Fruit fly (Drosophila melanogaster) whole organism, embryonic: ENCODE measurements around the gene Crz.

Source experiments
- ATbp ChIP-seq: fragments of 200-800 bp; sonication (Bioruptor generic); optimal IDR thresholded peaks from 2 replicates; lab custom pipeline; 2017; ENCODE audit warnings: missing biosample characterization, mild to moderate bottlenecking, missing genetic modification characterization, missing genetic modification reagents
- Abd-B ChIP-seq: fragments of 200-800 bp; sonication (Bioruptor generic); optimal IDR thresholded peaks from 2 replicates; lab custom pipeline; 2018; ENCODE audit warnings: missing biosample characterization, mild to moderate bottlenecking, missing genetic modification characterization, moderate library complexity
- Adf1 ChIP-seq: fragments of 200-800 bp; sonication (Bioruptor generic); IDR thresholded peaks from 2 replicates; pipeline ENCODE4 v1.3.6; 2022; ENCODE audit warnings: missing biosample characterization, missing genetic modification characterization
- Antp ChIP-seq: fragments of 200-800 bp; sonication (Bioruptor generic); optimal IDR thresholded peaks from 3 replicates; lab custom pipeline; 2016; ENCODE audit warnings: missing biosample characterization, missing genetic modification characterization
- C15 ChIP-seq: fragments of 200-800 bp; sonication (Bioruptor generic); IDR thresholded peaks from 3 replicates; pipeline ENCODE4 v1.3.6; 2022; ENCODE audit warnings: missing biosample characterization, missing genetic modification characterization
- CG12299 ChIP-seq: fragments of 200-800 bp; sonication (Bioruptor generic); optimal IDR thresholded peaks from 2 replicates; lab custom pipeline; 2018; ENCODE audit warnings: missing biosample characterization, mild to moderate bottlenecking, missing genetic modification characterization
- CG13123 ChIP-seq: fragments of 200-800 bp; sonication (Bioruptor generic); optimal IDR thresholded peaks from 2 replicates; lab custom pipeline; 2016; ENCODE audit warnings: missing biosample characterization, missing genetic modification characterization
- CG2129 ChIP-seq: fragments of 200-800 bp; sonication (Bioruptor generic); IDR thresholded peaks from 2 replicates; pipeline ENCODE4 v1.3.6; 2022; ENCODE audit warnings: missing biosample characterization, missing genetic modification characterization; ENCODE audit not compliant: partially characterized antibody
- CG2875 ChIP-seq: fragments of 200-800 bp; sonication (Bioruptor generic); optimal IDR thresholded peaks from 2 replicates; lab custom pipeline; 2017; ENCODE audit warnings: missing biosample characterization, mild to moderate bottlenecking, missing genetic modification characterization, missing genetic modification reagents
- CG3065 ChIP-seq: fragments of 200-800 bp; sonication (Bioruptor generic); optimal IDR thresholded peaks from 2 replicates; lab custom pipeline; 2016; ENCODE audit warnings: missing biosample characterization, missing genetic modification characterization
- CG32532 ChIP-seq: fragments of 200-800 bp; sonication (Bioruptor generic); IDR thresholded peaks from 2 replicates; pipeline ENCODE4 v1.3.6; 2022; ENCODE audit warnings: missing biosample characterization, missing genetic modification characterization
- CG33213 ChIP-seq: fragments of 200-800 bp; sonication (Bioruptor generic); optimal IDR thresholded peaks from 3 replicates; lab custom pipeline; 2016; ENCODE audit warnings: missing biosample characterization, missing genetic modification characterization
- CG43689 ChIP-seq: fragments of 200-800 bp; sonication (Bioruptor generic); IDR thresholded peaks from 2 replicates; pipeline ENCODE4 v1.3.6; 2022; ENCODE audit warnings: missing biosample characterization, missing genetic modification characterization
- CG5245 ChIP-seq: fragments of 200-800 bp; sonication (Bioruptor generic); optimal IDR thresholded peaks from 3 replicates; lab custom pipeline; 2016; ENCODE audit warnings: missing biosample characterization, missing genetic modification characterization
- CG6654 ChIP-seq: fragments of 200-800 bp; sonication (Bioruptor generic); optimal IDR thresholded peaks from 2 replicates; lab custom pipeline; 2017; ENCODE audit warnings: missing biosample characterization, mild to moderate bottlenecking, missing genetic modification characterization
- CG6854 ChIP-seq: fragments of 200-800 bp; sonication (Bioruptor generic); optimal IDR thresholded peaks from 3 replicates; lab custom pipeline; 2017; ENCODE audit warnings: missing biosample characterization, mild to moderate bottlenecking, missing genetic modification characterization
- CG7963 ChIP-seq: fragments of 200-800 bp; sonication (Bioruptor generic); IDR thresholded peaks from 3 replicates; pipeline ENCODE4 v1.3.6; 2022; ENCODE audit warnings: missing biosample characterization, missing genetic modification characterization; ENCODE audit not compliant: partially characterized antibody
- CG8388 ChIP-seq: fragments of 200-800 bp; sonication (Bioruptor generic); optimal IDR thresholded peaks from 2 replicates; lab custom pipeline; 2019; ENCODE audit warnings: missing biosample characterization, mild to moderate bottlenecking, missing genetic modification characterization, moderate library complexity
- CG9727 ChIP-seq: fragments of 200-800 bp; sonication (Bioruptor generic); optimal IDR thresholded peaks from 3 replicates; lab custom pipeline; 2017; ENCODE audit warnings: missing biosample characterization, mild to moderate bottlenecking, missing genetic modification characterization
- Deaf1 ChIP-seq: fragments of 200-800 bp; optimal IDR thresholded peaks from 3 replicates; lab custom pipeline; 2019; ENCODE audit warnings: missing biosample characterization, mild to moderate bottlenecking, missing genetic modification characterization, moderate library complexity
- Gsc ChIP-seq: fragments of 200-800 bp; sonication (Bioruptor generic); IDR thresholded peaks from 2 replicates; pipeline ENCODE4 v1.3.6; 2022; ENCODE audit warnings: missing biosample characterization, missing genetic modification characterization
- Lhr ChIP-seq: fragments of 200-800 bp; sonication (Bioruptor generic); optimal IDR thresholded peaks from 3 replicates; lab custom pipeline; 2017; ENCODE audit warnings: mild to moderate bottlenecking, missing biosample characterization, missing genetic modification reagents, missing genetic modification characterization
- Lpt ChIP-seq: fragments of >200 bp; optimal IDR thresholded peaks from 2 replicates; lab custom pipeline; 2018; ENCODE audit warnings: missing biosample characterization, missing genetic modification characterization
- NfI ChIP-seq: fragments of 200-800 bp; sonication (Bioruptor generic); optimal IDR thresholded peaks from 3 replicates; lab custom pipeline; 2018; ENCODE audit warnings: missing biosample characterization, mild to moderate bottlenecking, missing genetic modification characterization, moderate library complexity
- Poxn ChIP-seq: fragments of 200-800 bp; sonication (Bioruptor generic); IDR thresholded peaks from 2 replicates; pipeline ENCODE4 v1.3.6; 2022; ENCODE audit warnings: missing biosample characterization, missing genetic modification characterization
- Rfx ChIP-seq: fragments of 200-800 bp; sonication (Bioruptor generic); IDR thresholded peaks from 2 replicates; pipeline ENCODE4 v1.3.6; 2022; ENCODE audit warnings: missing biosample characterization, missing genetic modification characterization
- aop ChIP-seq: fragments of 200-800 bp; sonication (Bioruptor generic); IDR thresholded peaks from 2 replicates; pipeline ENCODE4 v1.3.6; 2022; ENCODE audit warnings: missing biosample characterization, missing genetic modification characterization
- btn ChIP-seq: fragments of 200-800 bp; sonication (Bioruptor generic); optimal IDR thresholded peaks from 2 replicates; lab custom pipeline; 2016; ENCODE audit warnings: missing biosample characterization, missing genetic modification characterization
- croc ChIP-seq: fragments of 200-800 bp; sonication (Bioruptor generic); conservative IDR thresholded peaks from 3 replicates; pipeline ENCODE4 v1.3.6; 2022; ENCODE audit warnings: missing biosample characterization, missing genetic modification characterization
- cwo ChIP-seq: fragments of 200-800 bp; sonication (Bioruptor generic); optimal IDR thresholded peaks from 3 replicates; lab custom pipeline; 2017; ENCODE audit warnings: missing biosample characterization, missing genetic modification characterization, mild to moderate bottlenecking, moderate library complexity, missing genetic modification reagents
- dmrt99B ChIP-seq: fragments of 200-800 bp; sonication (Bioruptor generic); optimal IDR thresholded peaks from 2 replicates; lab custom pipeline; 2018; ENCODE audit warnings: missing biosample characterization, mild to moderate bottlenecking, missing genetic modification characterization, moderate library complexity
- fd64A ChIP-seq: fragments of 200-800 bp; sonication (Bioruptor generic); optimal IDR thresholded peaks from 3 replicates; lab custom pipeline; 2018; ENCODE audit warnings: missing biosample characterization, mild to moderate bottlenecking, missing genetic modification characterization
- fru ChIP-seq: fragments of >200 bp; optimal IDR thresholded peaks from 2 replicates; lab custom pipeline; 2017
- ftz-f1 ChIP-seq: fragments of 200-800 bp; sonication (Bioruptor generic); optimal IDR thresholded peaks from 2 replicates; lab custom pipeline; 2016; ENCODE audit warnings: missing biosample characterization, missing genetic modification characterization
- gem ChIP-seq: fragments of 200-800 bp; sonication (Bioruptor generic); optimal IDR thresholded peaks from 2 replicates; lab custom pipeline; 2019; ENCODE audit warnings: missing biosample characterization, mild to moderate bottlenecking, missing genetic modification characterization, moderate library complexity
- hkb ChIP-seq, 2 experiments: fragments of 200-800 bp in 1 of 2; fragments of >200 bp in 1 of 2; sonication (Bioruptor generic) in 1 of 2; IDR thresholded peaks in 1 of 2; optimal IDR thresholded peaks in 1 of 2; 2 replicates each; pipeline versions ENCODE4 v1.3.6 to Lab custom; 2017 to 2022; ENCODE audit warnings: missing biosample characterization in 1 of 2, missing genetic modification characterization in 1 of 2
- nau ChIP-seq: fragments of 200-800 bp; sonication (Bioruptor generic); optimal IDR thresholded peaks from 3 replicates; lab custom pipeline; 2017; ENCODE audit warnings: missing biosample characterization, mild to moderate bottlenecking, missing genetic modification characterization, missing genetic modification reagents
- nerfin-1 ChIP-seq: fragments of 200-800 bp; sonication (Bioruptor generic); optimal IDR thresholded peaks from 3 replicates; lab custom pipeline; 2019; ENCODE audit warnings: missing biosample characterization, mild to moderate bottlenecking, missing genetic modification characterization, moderate library complexity
- onecut ChIP-seq: fragments of 200-800 bp; sonication (Bioruptor generic); IDR thresholded peaks from 2 replicates; pipeline ENCODE4 v1.3.6; 2022; ENCODE audit warnings: missing biosample characterization, missing genetic modification characterization
- phol ChIP-seq: fragments of 200-800 bp; sonication (Bioruptor generic); optimal IDR thresholded peaks from 3 replicates; lab custom pipeline; 2018; ENCODE audit warnings: missing biosample characterization, mild to moderate bottlenecking, missing genetic modification characterization, moderate library complexity
- psq ChIP-seq: fragments of 200-800 bp; sonication (Bioruptor generic); optimal IDR thresholded peaks from 2 replicates; lab custom pipeline; 2017; ENCODE audit warnings: missing biosample characterization, missing genetic modification characterization
- stwl ChIP-seq: fragments of 200-800 bp; sonication (Bioruptor generic); optimal IDR thresholded peaks from 3 replicates; lab custom pipeline; 2018; ENCODE audit warnings: missing biosample characterization, mild to moderate bottlenecking, missing genetic modification characterization, moderate library complexity
- tin ChIP-seq: fragments of 200-800 bp; sonication (Bioruptor generic); optimal IDR thresholded peaks from 3 replicates; lab custom pipeline; 2016; ENCODE audit warnings: missing biosample characterization, missing genetic modification characterization
- tna ChIP-seq: fragments of 200-800 bp; sonication (Bioruptor generic); IDR thresholded peaks from 2 replicates; pipeline ENCODE4 v1.3.6; 2022; ENCODE audit warnings: missing biosample characterization, missing genetic modification characterization; ENCODE audit not compliant: partially characterized antibody
- trh ChIP-seq: fragments of 200-800 bp; sonication (Bioruptor generic); optimal IDR thresholded peaks from 2 replicates; lab custom pipeline; 2016; ENCODE audit warnings: missing biosample characterization, missing genetic modification characterization
- tx ChIP-seq: fragments of 200-800 bp; sonication (Bioruptor generic); optimal IDR thresholded peaks from 2 replicates; lab custom pipeline; 2016; ENCODE audit warnings: missing biosample characterization, missing genetic modification characterization
- unc-4 ChIP-seq: fragments of 200-800 bp; sonication (Bioruptor generic); IDR thresholded peaks from 2 replicates; pipeline ENCODE4 v1.3.6; 2022; ENCODE audit warnings: missing biosample characterization, missing genetic modification characterization; ENCODE audit not compliant: partially characterized antibody
- vvl ChIP-seq: fragments of 200-800 bp; sonication (Bioruptor generic); IDR thresholded peaks from 2 replicates; pipeline ENCODE4 v1.3.6; 2022; ENCODE audit warnings: missing biosample characterization, missing genetic modification characterization
- yki ChIP-seq: fragments of >200 bp; optimal IDR thresholded peaks from 3 replicates; lab custom pipeline; 2018
- zen ChIP-seq: fragments of 200-800 bp; sonication (Bioruptor generic); optimal IDR thresholded peaks from 3 replicates; lab custom pipeline; 2018; ENCODE audit warnings: missing biosample characterization, mild to moderate bottlenecking, missing genetic modification characterization, moderate library complexity

Gene Crz

DNA sequence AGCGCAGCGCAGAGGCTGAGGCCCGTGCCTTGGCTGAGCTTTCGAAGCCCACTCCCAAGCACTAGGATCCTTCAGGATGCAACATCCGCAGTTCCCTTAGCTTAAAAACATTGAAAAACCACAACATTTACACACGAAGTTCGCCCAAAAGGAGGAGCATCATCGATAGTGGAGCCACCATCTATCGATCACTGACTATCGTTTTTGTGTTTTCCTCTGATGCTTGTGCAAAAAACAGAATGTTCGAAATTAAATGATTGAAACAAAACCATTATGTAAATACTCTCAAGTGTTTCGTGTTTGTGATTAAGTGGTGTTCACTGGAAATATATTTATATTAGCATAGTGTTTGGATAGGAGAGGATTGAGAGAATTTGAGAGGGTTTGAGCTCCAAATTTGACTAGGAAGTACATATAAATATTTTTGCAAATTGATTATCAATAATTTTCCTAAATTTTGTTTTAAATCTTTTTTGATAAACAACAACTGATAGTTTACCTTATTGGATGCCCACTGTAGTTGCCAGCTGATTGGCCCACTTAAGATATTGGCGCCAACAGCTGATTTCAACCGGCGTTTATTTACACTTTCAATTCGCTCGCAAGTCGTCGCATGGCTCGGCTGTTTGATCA, 12.9 kb downstream of the Crz start, which contains the start of gene spn-B (continued):
- no peak for TF ChIP-seq psq (GFP tag; lab: Kevin White, UChicago)
- peak; percentile 13 for TF ChIP-seq Lhr (GFP tag; lab: Kevin White, UChicago)
- peak; percentile 77 for TF ChIP-seq CG2875 (GFP tag; lab: Kevin White, UChicago)
- TF ChIP-seq CG43689 (GFP tag; lab: Robert Waterston, UW): no peak
- no peak for TF ChIP-seq tna (GFP tag; lab: Robert Waterston, UW)
- no peak for TF ChIP-seq aop (GFP tag; lab: Robert Waterston, UW)
- TF ChIP-seq croc (GFP tag; lab: Robert Waterston, UW): peak; percentile 50
- TF ChIP-seq CG13123 (GFP tag; lab: Kevin White, UChicago): peak; percentile 63
- no peak for TF ChIP-seq fru
- TF ChIP-seq CG5245 (GFP tag; lab: Kevin White, UChicago): peak; percentile 25
- TF ChIP-seq dmrt99B: peak; percentile 83
- TF ChIP-seq CG6854 (GFP tag; lab: Kevin White, UChicago): peak; percentile 57
- TF ChIP-seq trh (GFP tag; lab: Kevin White, UChicago): no peak
- no peak for TF ChIP-seq Poxn (GFP tag; lab: Robert Waterston, UW)
- peak; percentile 30 for TF ChIP-seq CG6654
- TF ChIP-seq zen (tag; lab: Kevin White, UChicago): peak; percentile 66
- no peak for TF ChIP-seq Antp
- no peak for TF ChIP-seq ftz-f1
- peak; percentile 72 for TF ChIP-seq nerfin-1 (tag; lab: Kevin White, UChicago)
- TF ChIP-seq CG33213 (GFP tag; lab: Kevin White, UChicago): peak; percentile 59
- peak; percentile 89 for TF ChIP-seq vvl (GFP tag; lab: Robert Waterston, UW)
- peak; percentile 66 for TF ChIP-seq cwo (GFP tag; lab: Kevin White, UChicago)
- TF ChIP-seq Gsc (GFP tag; lab: Robert Waterston, UW): no peak
- TF ChIP-seq stwl (tag; lab: Kevin White, UChicago): peak; percentile 19
- peak; percentile 80 for TF ChIP-seq CG32532 (GFP tag; lab: Robert Waterston, UW)
- no peak for TF ChIP-seq Deaf1 (tag; lab: Kevin White, UChicago)
- no peak for TF ChIP-seq hkb (optimal IDR thresholded peaks at IDR 0.05; lab: Kevin White, UChicago)
- peak; percentile 84 for TF ChIP-seq hkb (GFP tag; IDR thresholded peaks at IDR 0.05; lab: Robert Waterston, UW)
- TF ChIP-seq CG8388 (GFP tag; lab: Kevin White, UChicago): peak; percentile 81
- no peak for TF ChIP-seq Adf1 (GFP tag; lab: Robert Waterston, UW)
- no peak for TF ChIP-seq CG7963 (GFP tag; lab: Robert Waterston, UW)
- no peak for TF ChIP-seq fd64A (GFP tag; lab: Kevin White, UChicago)
- TF ChIP-seq gem (tag; lab: Kevin White, UChicago): peak; percentile 87
- peak; percentile 70 for TF ChIP-seq tin (GFP tag; lab: Kevin White, UChicago)
- TF ChIP-seq yki (lab: Kevin White, UChicago): no peak
- no peak; the same call in 1 of the 2 replicates for TF ChIP-seq CG2129 (GFP tag; lab: Robert Waterston, UW)
- peak; percentile 62 for TF ChIP-seq Rfx (GFP tag; lab: Robert Waterston, UW)
- TF ChIP-seq CG12299 (tag; lab: Kevin White, UChicago): no peak
- TF ChIP-seq Abd-B (GFP tag; lab: Kevin White, UChicago): peak; percentile 40
- TF ChIP-seq tx: peak; percentile 0
- TF ChIP-seq phol (tag; lab: Kevin White, UChicago): peak; percentile 81
- TF ChIP-seq onecut (GFP tag; lab: Robert Waterston, UW): peak; percentile 53
- no peak for TF ChIP-seq CG3065 (GFP tag; lab: Kevin White, UChicago)
- TF ChIP-seq nau (GFP tag; lab: Kevin White, UChicago): no peak
- TF ChIP-seq ATbp: peak; percentile 67
- peak; percentile 84 for TF ChIP-seq CG9727 (GFP tag; lab: Kevin White, UChicago)
- no peak for TF ChIP-seq Lpt
- TF ChIP-seq NfI (GFP tag; lab: Kevin White, UChicago): peak; percentile 65
- peak; percentile 48; the same call in 1 of the 2 replicates for TF ChIP-seq unc-4
- no peak for TF ChIP-seq C15 (GFP tag; lab: Robert Waterston, UW)
- peak; percentile 20 for TF ChIP-seq btn
